Worm (Caenorhabditis elegans): ENCODE results near the gene C56A3.6.

- TF ChIP-seq ama-1 (optimal IDR thresholded peaks at IDR 0.05) (no peak), scrt-1 (GFP tag; IDR thresholded peaks at IDR 0.05) (no peak), flt-1 (GFP tag; IDR thresholded peaks at IDR 0.05) (no peak)
These were observed 21.3 kb upstream of the C56A3.6 start for ce11 chrV:13577463-13577862.

All from whole organism, early embryonic.